Worm (Caenorhabditis elegans): ENCODE data around the gene ctbp-1.

ce11 chrX:5903896-5904295 is 41.4 kb downstream of the ctbp-1 start:
- no peak for TF ChIP-seq pqm-1 (tag; optimal IDR thresholded peaks at IDR 0.05)
- TF ChIP-seq zfp-2 (tag; optimal IDR thresholded peaks at IDR 0.05) = no peak
- TF ChIP-seq snpc-4 (tag; optimal IDR thresholded peaks at IDR 0.05) = no peak
- TF ChIP-seq zip-2 (tag; optimal IDR thresholded peaks at IDR 0.05) = no peak
- TF ChIP-seq ces-1 (GFP tag; optimal IDR thresholded peaks at IDR 0.05) = no peak
- TF ChIP-seq vab-7 (GFP tag; IDR thresholded peaks at IDR 0.05) = no peak
- TF ChIP-seq daf-12 (tag; optimal IDR thresholded peaks at IDR 0.05) = no peak
- TF ChIP-seq fkh-10 (GFP tag; optimal IDR thresholded peaks at IDR 0.05) = no peak
- no peak for TF ChIP-seq cey-2 (tag; optimal IDR thresholded peaks at IDR 0.05; ENCODE audit: borderline replicate concordance, insufficient read depth)
- TF ChIP-seq F44E2.7 (GFP tag; IDR thresholded peaks at IDR 0.05) = no peak
- no peak for TF ChIP-seq nhr-10 (tag; optimal IDR thresholded peaks at IDR 0.05)
- TF ChIP-seq R02D3.7 (tag; optimal IDR thresholded peaks at IDR 0.05) = no peak
